Fruit fly (Drosophila melanogaster) whole organism, embryonic: Measurements from ENCODE around the gene Sytbeta.
A peak's percentile ranks its signal among the peaks of the same experiment; 100 is the strongest.

Experiments
- BEAF-32 ChIP-seq: fragments of 200-800 bp; sonication (Bioruptor generic); optimal IDR thresholded peaks from 3 replicates; lab custom pipeline; 2017; ENCODE audit warnings: missing biosample characterization, missing genetic modification characterization, mild to moderate bottlenecking, moderate library complexity, missing genetic modification reagents
- CG11695 ChIP-seq: fragments of 200-800 bp; sonication (Bioruptor generic); IDR thresholded peaks from 3 replicates; pipeline ENCODE4 v1.3.6; 2022; ENCODE audit warnings: missing biosample characterization, missing genetic modification characterization
- CG16779 ChIP-seq: fragments of 200-800 bp; sonication (Bioruptor generic); IDR thresholded peaks from 2 replicates; pipeline ENCODE4 v1.3.6; 2022; ENCODE audit warnings: missing biosample characterization, missing genetic modification characterization
- CG33557 ChIP-seq: fragments of 200-800 bp; sonication (Bioruptor generic); optimal IDR thresholded peaks from 2 replicates; lab custom pipeline; 2019; ENCODE audit warnings: missing biosample characterization, mild to moderate bottlenecking, missing genetic modification characterization, moderate library complexity
- CG42726 ChIP-seq: fragments of 200-800 bp; sonication (Bioruptor generic); IDR thresholded peaks from 2 replicates; pipeline ENCODE4 v1.3.6; 2022; ENCODE audit warnings: missing biosample characterization, missing genetic modification characterization; ENCODE audit not compliant: partially characterized antibody

- peak; percentile 20 for TF ChIP-seq CG33557 (GFP tag; lab: Kevin White, UChicago)
- TF ChIP-seq BEAF-32 = no peak
- no peak for TF ChIP-seq CG11695 (GFP tag; lab: Robert Waterston, UW)
- TF ChIP-seq CG16779 (GFP tag; lab: Robert Waterston, UW) = no peak
- TF ChIP-seq CG42726 = peak; percentile 40; the same call in 1 of the 2 replicates
Observed at dm6 chr3L:15079278-15079677, 14.5 kb upstream of the Sytbeta start.
